Fruit fly (Drosophila melanogaster): ENCODE results near the gene CG15912.

CG15912 gene

DNA sequence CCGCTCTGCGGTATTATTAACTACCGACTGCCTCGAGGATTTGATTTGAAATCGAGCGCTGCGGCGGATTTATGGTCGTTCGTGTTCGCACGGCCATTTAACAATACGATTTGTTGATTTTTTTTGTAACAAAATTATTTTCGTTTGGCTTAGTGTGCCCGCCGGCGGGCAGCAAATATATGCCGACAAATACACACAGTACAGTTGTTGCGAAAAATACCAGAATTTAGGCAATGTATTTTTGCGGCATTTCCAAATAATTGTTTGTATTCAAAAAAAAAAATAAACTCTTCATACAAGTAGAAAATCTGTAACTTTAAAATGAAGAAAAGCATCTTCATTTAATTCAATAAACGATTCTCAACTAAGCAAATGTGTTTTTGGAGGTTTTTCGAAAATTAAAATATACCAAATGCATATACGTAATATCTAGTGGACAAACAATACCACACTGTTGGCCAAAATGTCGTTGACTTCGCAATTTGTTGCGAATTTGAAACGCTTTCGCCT, at the start of gene CG15912, which contains the start of gene Usf:
TSS of gene CG15912 (plus strand) at position 460 of the 510 bp plus-strand sequence.
TSS of gene Usf (minus strand) at position 184 of the 510 bp plus-strand sequence.
- TF ChIP-seq tj (GFP tag; optimal IDR thresholded peaks at IDR 0.05) (peak; percentile 26), bab1 (GFP tag; optimal IDR thresholded peaks at IDR 0.05) (peak; percentile 2), Clk (GFP tag; optimal IDR thresholded peaks at IDR 0.05) (no peak)

DNA sequence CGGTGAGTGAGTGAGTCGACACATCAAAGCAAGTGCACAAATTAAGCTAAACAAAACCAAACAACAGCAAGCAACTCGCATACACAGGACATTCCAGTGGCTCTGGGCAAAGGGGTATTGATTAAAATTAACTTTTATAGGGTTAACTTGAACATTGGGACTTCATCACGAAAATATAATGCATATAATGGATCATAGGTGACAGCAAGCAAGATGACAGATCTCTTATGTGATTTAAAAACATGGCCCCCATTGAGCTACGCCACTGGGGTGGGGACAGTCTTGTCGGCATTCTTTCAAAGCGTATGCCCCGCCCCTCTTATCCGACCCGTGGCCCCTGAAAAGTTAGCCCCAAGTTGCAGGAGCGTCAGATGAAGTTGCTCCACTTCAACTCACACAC, 45.3 kb upstream of the CG15912 start:
- TF ChIP-seq tj (GFP tag; optimal IDR thresholded peaks at IDR 0.05) (no peak), toe (GFP tag; optimal IDR thresholded peaks at IDR 0.05) (no peak), Hr96 (GFP tag; optimal IDR thresholded peaks at IDR 0.05) (no peak), Crg-1 (GFP tag; optimal IDR thresholded peaks at IDR 0.05) (no peak), CG5204 (GFP tag; optimal IDR thresholded peaks at IDR 0.05) (no peak), CG12768 (GFP tag; optimal IDR thresholded peaks at IDR 0.05) (no peak), cnc (optimal IDR thresholded peaks at IDR 0.05) (no peak), bab1 (GFP tag; optimal IDR thresholded peaks at IDR 0.05) (no peak), CG33017 (tag; optimal IDR thresholded peaks at IDR 0.05) (no peak), Clk (GFP tag; optimal IDR thresholded peaks at IDR 0.05) (no peak), pad (GFP tag; optimal IDR thresholded peaks at IDR 0.05) (no peak), kay (GFP tag; ENCODE audit: borderline replicate concordance) (no peak), cic (GFP tag; optimal IDR thresholded peaks at IDR 0.05) (no peak), CG11617 (GFP tag; optimal IDR thresholded peaks at IDR 0.05) (no peak), CG7045 (GFP tag; optimal IDR thresholded peaks at IDR 0.05) (no peak), CG14711 (tag; optimal IDR thresholded peaks at IDR 0.05) (no peak)

DNA sequence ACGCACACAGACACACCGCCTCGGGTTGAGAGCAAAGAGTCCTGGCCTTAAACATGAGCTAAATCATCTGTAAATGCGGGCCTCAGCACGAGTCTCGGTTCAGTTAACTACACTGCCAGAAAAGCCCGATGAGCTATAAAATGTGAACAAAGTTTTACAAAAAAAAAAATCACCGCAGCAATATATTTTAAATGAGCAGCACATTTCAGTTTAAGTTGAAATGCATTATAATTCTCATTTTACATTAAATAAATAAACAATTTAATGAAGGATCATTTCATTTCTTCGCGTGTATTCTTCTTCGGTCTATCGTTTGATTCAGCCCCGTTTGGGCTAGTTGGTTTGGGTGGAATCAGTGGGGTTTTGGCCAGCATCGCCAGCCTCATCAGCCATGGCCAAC, 43.6 kb upstream of the CG15912 start:
- TF ChIP-seq CG5204 (GFP tag; optimal IDR thresholded peaks at IDR 0.05), result no peak
- TF ChIP-seq Clk (GFP tag; optimal IDR thresholded peaks at IDR 0.05), result no peak
- no peak for TF ChIP-seq cnc (optimal IDR thresholded peaks at IDR 0.05)
- no peak for TF ChIP-seq bab1 (GFP tag; optimal IDR thresholded peaks at IDR 0.05)
- TF ChIP-seq tj (GFP tag; optimal IDR thresholded peaks at IDR 0.05), result no peak
- no peak for TF ChIP-seq Hr96 (GFP tag; optimal IDR thresholded peaks at IDR 0.05)
- TF ChIP-seq CG12768 (GFP tag; optimal IDR thresholded peaks at IDR 0.05), result no peak
- TF ChIP-seq kay (GFP tag; ENCODE audit: borderline replicate concordance), result no peak
- no peak for TF ChIP-seq CG1620 (GFP tag; optimal IDR thresholded peaks at IDR 0.05)
- no peak for TF ChIP-seq toe (GFP tag; optimal IDR thresholded peaks at IDR 0.05)
- no peak for TF ChIP-seq ovo (GFP tag; optimal IDR thresholded peaks at IDR 0.05)
- no peak for TF ChIP-seq pad (GFP tag; optimal IDR thresholded peaks at IDR 0.05)
- no peak for TF ChIP-seq Crg-1 (GFP tag; optimal IDR thresholded peaks at IDR 0.05)
- TF ChIP-seq CG14711 (tag; optimal IDR thresholded peaks at IDR 0.05), result no peak
- TF ChIP-seq CG7045 (GFP tag; optimal IDR thresholded peaks at IDR 0.05), result no peak
- TF ChIP-seq cic (GFP tag; optimal IDR thresholded peaks at IDR 0.05), result no peak
- no peak for TF ChIP-seq CG11617 (GFP tag; optimal IDR thresholded peaks at IDR 0.05)
- no peak for TF ChIP-seq CG33017 (tag; optimal IDR thresholded peaks at IDR 0.05)
- no peak for TF ChIP-seq Mnt (GFP tag; optimal IDR thresholded peaks at IDR 0.05)
- no peak for TF ChIP-seq CG7101 (tag; optimal IDR thresholded peaks at IDR 0.05)

DNA sequence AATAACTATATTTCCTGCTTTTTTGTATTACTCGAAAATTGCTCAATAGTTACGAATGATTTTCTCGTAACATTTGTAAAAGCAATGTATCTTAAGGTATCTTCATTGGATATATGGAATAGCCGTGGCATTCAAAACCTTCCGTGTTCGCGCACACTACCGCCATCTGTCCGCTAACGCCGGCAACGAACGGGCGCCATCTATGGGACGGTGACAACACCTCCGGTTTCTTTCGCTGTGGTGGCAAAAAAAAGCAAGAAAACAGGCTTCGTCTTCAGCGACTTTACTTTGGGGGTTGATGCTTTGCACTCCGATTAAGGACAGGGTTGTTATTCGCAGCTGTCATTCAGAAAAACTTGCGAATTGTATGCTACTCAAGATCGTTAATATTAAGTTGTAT, 41.7 kb upstream of the CG15912 start:
- TF ChIP-seq CG14711 (tag; optimal IDR thresholded peaks at IDR 0.05), result no peak
- TF ChIP-seq toe (GFP tag; optimal IDR thresholded peaks at IDR 0.05), result no peak
- TF ChIP-seq bab1 (GFP tag; optimal IDR thresholded peaks at IDR 0.05), result peak; percentile 15

DNA sequence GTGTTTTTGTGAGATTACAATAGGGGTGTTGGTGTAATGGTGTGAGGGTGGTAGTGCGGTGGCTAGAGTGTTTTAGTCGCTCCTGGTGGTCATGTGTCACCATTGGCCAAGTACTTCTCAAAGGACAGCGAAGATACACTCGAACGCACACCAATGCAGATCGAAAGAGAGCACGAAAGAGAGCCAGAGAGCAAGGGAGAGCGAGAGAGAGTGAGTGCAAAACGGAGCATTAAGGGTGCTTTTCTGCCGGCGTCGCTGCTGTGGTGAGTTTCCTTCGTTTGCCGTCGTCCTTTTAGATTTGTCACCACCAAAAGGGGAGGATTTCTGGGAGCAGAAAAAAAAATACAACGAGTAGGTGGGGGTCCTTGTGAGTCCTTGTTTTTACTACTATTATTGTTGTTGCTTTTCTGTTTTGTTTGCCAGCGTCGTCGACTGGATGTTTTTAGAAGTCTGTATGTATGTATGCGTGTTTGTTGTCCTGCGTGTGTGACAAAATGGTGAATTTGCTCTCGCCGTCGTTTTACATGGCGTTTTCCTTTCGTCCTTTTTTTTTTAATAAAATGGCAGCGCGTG, 40.7 kb upstream of the CG15912 start:
- TF ChIP-seq pad (GFP tag; optimal IDR thresholded peaks at IDR 0.05) (no peak), Mnt (GFP tag; optimal IDR thresholded peaks at IDR 0.05) (no peak), tj (GFP tag; optimal IDR thresholded peaks at IDR 0.05) (no peak), cnc (optimal IDR thresholded peaks at IDR 0.05) (no peak), CG1620 (GFP tag; optimal IDR thresholded peaks at IDR 0.05) (no peak), CG12768 (GFP tag; optimal IDR thresholded peaks at IDR 0.05) (no peak), toe (GFP tag; optimal IDR thresholded peaks at IDR 0.05) (no peak), bab1 (GFP tag; optimal IDR thresholded peaks at IDR 0.05) (no peak), Hr96 (GFP tag; optimal IDR thresholded peaks at IDR 0.05) (no peak), CG7101 (tag; optimal IDR thresholded peaks at IDR 0.05) (no peak), CG5204 (GFP tag; optimal IDR thresholded peaks at IDR 0.05) (no peak), CG14711 (tag; optimal IDR thresholded peaks at IDR 0.05) (no peak), Crg-1 (GFP tag; optimal IDR thresholded peaks at IDR 0.05) (no peak), CG33017 (tag; optimal IDR thresholded peaks at IDR 0.05) (no peak), cic (GFP tag; optimal IDR thresholded peaks at IDR 0.05) (no peak), CG7045 (GFP tag; optimal IDR thresholded peaks at IDR 0.05) (no peak), Clk (GFP tag; optimal IDR thresholded peaks at IDR 0.05) (no peak), kay (GFP tag; ENCODE audit: borderline replicate concordance) (no peak), CG11617 (GFP tag; optimal IDR thresholded peaks at IDR 0.05) (no peak), ovo (GFP tag; optimal IDR thresholded peaks at IDR 0.05) (no peak)

DNA sequence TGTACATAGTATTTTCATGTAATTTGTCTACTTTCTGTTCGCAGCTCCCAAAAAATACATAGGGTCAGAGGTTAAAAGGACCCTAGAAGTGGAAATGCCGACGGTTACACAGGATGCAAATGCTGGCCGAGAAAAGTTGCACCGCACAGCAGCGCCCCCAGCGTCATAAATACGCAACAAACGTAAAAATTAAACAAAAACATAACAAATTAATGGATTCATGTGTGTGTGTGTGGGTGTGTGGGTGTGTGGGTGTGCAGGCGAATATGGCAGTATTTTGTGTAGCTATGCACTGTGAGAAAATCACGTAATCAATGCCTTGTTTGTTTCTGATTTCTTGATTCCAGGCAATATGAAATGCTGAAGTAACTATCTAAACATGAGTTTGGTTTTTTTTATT, 37.3 kb upstream of the CG15912 start:
- TF ChIP-seq tj (GFP tag; optimal IDR thresholded peaks at IDR 0.05), result no peak
- TF ChIP-seq ovo (GFP tag; optimal IDR thresholded peaks at IDR 0.05), result no peak
- no peak for TF ChIP-seq cic (GFP tag; optimal IDR thresholded peaks at IDR 0.05)
- TF ChIP-seq CG5204 (GFP tag; optimal IDR thresholded peaks at IDR 0.05), result no peak
- TF ChIP-seq toe (GFP tag; optimal IDR thresholded peaks at IDR 0.05), result no peak
- no peak for TF ChIP-seq kay (GFP tag; ENCODE audit: borderline replicate concordance)
- TF ChIP-seq CG14711 (tag; optimal IDR thresholded peaks at IDR 0.05), result no peak
- no peak for TF ChIP-seq CG12768 (GFP tag; optimal IDR thresholded peaks at IDR 0.05)
- no peak for TF ChIP-seq CG33017 (tag; optimal IDR thresholded peaks at IDR 0.05)
- no peak for TF ChIP-seq bab1 (GFP tag; optimal IDR thresholded peaks at IDR 0.05)
- no peak for TF ChIP-seq CG7045 (GFP tag; optimal IDR thresholded peaks at IDR 0.05)
- TF ChIP-seq Clk (GFP tag; optimal IDR thresholded peaks at IDR 0.05), result no peak
- TF ChIP-seq cnc (optimal IDR thresholded peaks at IDR 0.05), result no peak
- TF ChIP-seq CG1620 (GFP tag; optimal IDR thresholded peaks at IDR 0.05), result no peak
- no peak for TF ChIP-seq Mnt (GFP tag; optimal IDR thresholded peaks at IDR 0.05)
- no peak for TF ChIP-seq Crg-1 (GFP tag; optimal IDR thresholded peaks at IDR 0.05)
- TF ChIP-seq Hr96 (GFP tag; optimal IDR thresholded peaks at IDR 0.05), result no peak
- no peak for TF ChIP-seq CG11617 (GFP tag; optimal IDR thresholded peaks at IDR 0.05)
- no peak for TF ChIP-seq CG7101 (tag; optimal IDR thresholded peaks at IDR 0.05)

All from whole organism, adult.